Worm (Caenorhabditis elegans) whole organism, L2 larva: Measurements from ENCODE around the gene myo-2.

ENCODE experiments used
- R02D3.7 ChIP-seq: fragments of 150-350 bp; optimal IDR thresholded peaks from 2 replicates; lab custom pipeline; 2014; ENCODE audit warnings: missing biosample characterization, missing genetic modification characterization
- aly-2 ChIP-seq: fragments of 150-350 bp; optimal IDR thresholded peaks from 2 replicates; lab custom pipeline; 2014; ENCODE audit warnings: missing biosample characterization, missing genetic modification characterization
- lin-11 ChIP-seq: fragments of 150-350 bp; sonication (generic microtip); optimal IDR thresholded peaks from 2 replicates; lab custom pipeline; 2014; ENCODE audit warnings: missing biosample characterization, missing genetic modification characterization, inconsistent platforms, mixed read lengths
- lsy-2 ChIP-seq, 2 experiments: fragments of 150-350 bp in 1 of 2; sonication (generic microtip) in 1 of 2; optimal IDR thresholded peaks; 2 replicates each; lab custom pipeline; 2014 to 2017; ENCODE audit warnings: missing biosample characterization in 2 of 2, missing genetic modification characterization in 2 of 2
- nhr-25 ChIP-seq: fragments of 150-350 bp; sonication (generic microtip); optimal IDR thresholded peaks from 3 replicates; lab custom pipeline; 2014; ENCODE audit warnings: missing biosample characterization, missing genetic modification characterization
- nhr-77 ChIP-seq: fragments of 150-350 bp; optimal IDR thresholded peaks from 2 replicates; lab custom pipeline; 2014; ENCODE audit warnings: missing biosample characterization, missing genetic modification characterization
- peb-1 ChIP-seq: fragments of 150-350 bp; optimal IDR thresholded peaks from 2 replicates; lab custom pipeline; 2014; ENCODE audit warnings: missing biosample characterization, missing genetic modification characterization
- skn-1 ChIP-seq: sonication (generic microtip); optimal IDR thresholded peaks from 2 replicates; lab custom pipeline; 2017; ENCODE audit warnings: missing biosample characterization, missing genetic modification characterization
- unc-39 ChIP-seq: fragments of 150-350 bp; optimal IDR thresholded peaks from 2 replicates; lab custom pipeline; 2014; ENCODE audit warnings: missing biosample characterization, missing genetic modification characterization
- unc-62 ChIP-seq: fragments of 150-350 bp; optimal IDR thresholded peaks from 2 replicates; lab custom pipeline; 2014; ENCODE audit warnings: missing biosample characterization, missing genetic modification reagents, missing genetic modification characterization
- zag-1 ChIP-seq: fragments of 150-350 bp; optimal IDR thresholded peaks from 2 replicates; lab custom pipeline; 2014; ENCODE audit warnings: missing biosample characterization, missing genetic modification characterization

ce11 chrX:12463504-12463903 is 4.4 kb upstream of the myo-2 start, which contains the start of gene T18D3.5:
- TF ChIP-seq R02D3.7 (tag; lab: Kevin White, UChicago), result no peak
- TF ChIP-seq zag-1 (tag; lab: Kevin White, UChicago), result no peak
- TF ChIP-seq nhr-77 (tag; lab: Kevin White, UChicago), result no peak
- TF ChIP-seq aly-2, result no peak
- TF ChIP-seq skn-1, result no peak
- no peak for TF ChIP-seq lin-11 (tag; lab: Kevin White, UChicago)
- no peak for TF ChIP-seq nhr-25 (tag; lab: Kevin White, UChicago)
- no peak for TF ChIP-seq peb-1 (tag; lab: Kevin White, UChicago)
- TF ChIP-seq unc-39 (tag; lab: Kevin White, UChicago), result no peak
- TF ChIP-seq lsy-2 (tag; optimal IDR thresholded peaks at IDR 0.05; lab: Kevin White, UChicago), result no peak
- TF ChIP-seq unc-62, result no peak
